Worm (Caenorhabditis elegans) whole organism, mixed stage, embryonic: ENCODE measurements around the gene F15B9.6.
A peak's percentile ranks its signal among the peaks of the same experiment; 100 is the strongest.

ENCODE experiments used
- M03D4.4 ChIP-seq: sonication (generic microtip); optimal IDR thresholded peaks from 2 replicates; lab custom pipeline; 2017; ENCODE audit warnings: mild to moderate bottlenecking, missing genetic modification characterization, missing compliant biosample characterization
- bed-3 ChIP-seq: fragments of 200-800 bp; sonication (Bioruptor generic); optimal IDR thresholded peaks from 3 replicates; lab custom pipeline; 2018; ENCODE audit warnings: mild to moderate bottlenecking, missing genetic modification characterization, moderate library complexity, missing compliant biosample characterization
- blmp-1 ChIP-seq: fragments of 150-350 bp; optimal IDR thresholded peaks from 2 replicates; lab custom pipeline; 2014; ENCODE audit warnings: missing biosample characterization, missing genetic modification characterization
- ceh-39 ChIP-seq: fragments of 150-350 bp; optimal IDR thresholded peaks from 2 replicates; lab custom pipeline; 2014; ENCODE audit warnings: missing biosample characterization, missing genetic modification characterization
- ceh-43 ChIP-seq: fragments of 200-800 bp; sonication (Bioruptor generic); optimal IDR thresholded peaks from 2 replicates; lab custom pipeline; 2018; ENCODE audit warnings: mild to moderate bottlenecking, missing genetic modification characterization, moderate library complexity, missing compliant biosample characterization
- ces-1 ChIP-seq: fragments of 150-350 bp; optimal IDR thresholded peaks from 2 replicates; lab custom pipeline; 2014; ENCODE audit warnings: missing biosample characterization, missing genetic modification reagents, missing genetic modification characterization
- cnd-1 ChIP-seq: fragments of 200-800 bp; sonication (Bioruptor generic); optimal IDR thresholded peaks from 2 replicates; lab custom pipeline; 2018; ENCODE audit warnings: mild to moderate bottlenecking, missing genetic modification characterization, missing compliant biosample characterization
- drap-1 ChIP-seq: fragments of 200-800 bp; sonication (Bioruptor generic); optimal IDR thresholded peaks from 3 replicates; lab custom pipeline; 2018; ENCODE audit warnings: mild to moderate bottlenecking, missing genetic modification characterization, missing compliant biosample characterization
- elt-1 ChIP-seq: sonication (generic microtip); optimal IDR thresholded peaks from 2 replicates; lab custom pipeline; 2017; ENCODE audit warnings: missing genetic modification characterization, mild to moderate bottlenecking, missing compliant biosample characterization, antibody characterized with exemption, moderate library complexity, borderline replicate concordance; ENCODE audit not compliant: insufficient read depth
- elt-3 ChIP-seq: fragments of 150-350 bp; optimal IDR thresholded peaks from 2 replicates; lab custom pipeline; 2014; ENCODE audit warnings: missing biosample characterization, missing genetic modification characterization
- hlh-1 ChIP-seq: fragments of 150-350 bp; optimal IDR thresholded peaks from 2 replicates; lab custom pipeline; 2014; ENCODE audit warnings: missing biosample characterization, missing genetic modification reagents, missing genetic modification characterization
- lin-13 ChIP-seq: fragments of 150-350 bp; optimal IDR thresholded peaks from 2 replicates; lab custom pipeline; 2014; ENCODE audit warnings: missing biosample characterization, missing genetic modification characterization
- lin-32 ChIP-seq: fragments of 200-800 bp; sonication (Bioruptor generic); optimal IDR thresholded peaks from 2 replicates; lab custom pipeline; 2018; ENCODE audit warnings: mild to moderate bottlenecking, missing genetic modification characterization, missing compliant biosample characterization
- lsy-2 ChIP-seq: fragments of 150-350 bp; optimal IDR thresholded peaks from 2 replicates; lab custom pipeline; 2014; ENCODE audit warnings: missing biosample characterization, missing genetic modification characterization
- mep-1 ChIP-seq: fragments of 150-350 bp; optimal IDR thresholded peaks from 2 replicates; lab custom pipeline; 2017; ENCODE audit warnings: missing biosample characterization, missing genetic modification reagents, missing genetic modification characterization, inconsistent platforms
- mls-2 ChIP-seq: sonication (generic microtip); optimal IDR thresholded peaks from 2 replicates; lab custom pipeline; 2016; ENCODE audit warnings: mild to moderate bottlenecking, missing genetic modification characterization, moderate library complexity, missing compliant biosample characterization
- nhr-12 ChIP-seq: fragments of 150-350 bp; optimal IDR thresholded peaks from 2 replicates; lab custom pipeline; 2014; ENCODE audit warnings: missing biosample characterization, missing genetic modification characterization
- nhr-2 ChIP-seq: fragments of 150-350 bp; optimal IDR thresholded peaks from 2 replicates; lab custom pipeline; 2014; ENCODE audit warnings: missing biosample characterization, missing genetic modification characterization
- nhr-28 ChIP-seq: fragments of 150-350 bp; optimal IDR thresholded peaks from 2 replicates; lab custom pipeline; 2014; ENCODE audit warnings: missing biosample characterization, missing genetic modification characterization
- nhr-76 ChIP-seq: sonication (generic microtip); optimal IDR thresholded peaks from 2 replicates; lab custom pipeline; 2017; ENCODE audit warnings: missing biosample characterization, missing genetic modification characterization
- pha-4 ChIP-seq: fragments of 150-350 bp; optimal IDR thresholded peaks from 2 replicates; lab custom pipeline; 2018; ENCODE audit warnings: missing biosample characterization, missing genetic modification reagents, missing genetic modification characterization
- sem-2 ChIP-seq: fragments of 200-800 bp; sonication (Bioruptor generic); optimal IDR thresholded peaks from 2 replicates; lab custom pipeline; 2018; ENCODE audit warnings: mild to moderate bottlenecking, missing genetic modification characterization, missing compliant biosample characterization
- snpc-4 ChIP-seq: fragments of 150-350 bp; optimal IDR thresholded peaks from 2 replicates; lab custom pipeline; 2014; ENCODE audit warnings: missing biosample characterization, missing genetic modification characterization
- sptf-1 ChIP-seq: sonication (generic microtip); optimal IDR thresholded peaks from 2 replicates; lab custom pipeline; 2017; ENCODE audit warnings: mild to moderate bottlenecking, missing genetic modification characterization, moderate library complexity, missing compliant biosample characterization
- tbx-8 ChIP-seq: fragments of 200-800 bp; sonication (Bioruptor generic); optimal IDR thresholded peaks from 2 replicates; lab custom pipeline; 2018; ENCODE audit warnings: mild to moderate bottlenecking, missing genetic modification characterization, moderate library complexity, missing compliant biosample characterization
- unc-120 ChIP-seq: sonication (generic microtip); optimal IDR thresholded peaks from 2 replicates; lab custom pipeline; 2017; ENCODE audit warnings: missing genetic modification characterization, missing compliant biosample characterization; ENCODE audit not compliant: poor library complexity, severe bottlenecking
- unc-39 ChIP-seq: fragments of 150-350 bp; optimal IDR thresholded peaks from 2 replicates; lab custom pipeline; 2014; ENCODE audit warnings: missing biosample characterization, missing genetic modification characterization
- unc-62 ChIP-seq: fragments of 150-350 bp; optimal IDR thresholded peaks from 2 replicates; lab custom pipeline; 2014; ENCODE audit warnings: missing biosample characterization, missing genetic modification reagents, missing genetic modification characterization
- zip-8 ChIP-seq: fragments of 150-350 bp; optimal IDR thresholded peaks from 2 replicates; lab custom pipeline; 2014; ENCODE audit warnings: missing biosample characterization, missing genetic modification characterization
- ztf-11 ChIP-seq: fragments of 150-350 bp; optimal IDR thresholded peaks from 2 replicates; lab custom pipeline; 2014; ENCODE audit warnings: missing biosample characterization, missing genetic modification characterization

F15B9.6 gene

ce11 chrV:13004374-13004773 lies 9.6 kb upstream of the F15B9.6 start:
- no peak for TF ChIP-seq nhr-28 (tag; lab: Kevin White, UChicago)
- TF ChIP-seq nhr-12, result no peak
- no peak for TF ChIP-seq bed-3 (GFP tag; lab: Kevin White, UChicago)
- TF ChIP-seq mep-1 (tag; lab: Kevin White, UChicago), result no peak

- no peak for TF ChIP-seq pha-4 (tag; lab: Kevin White, UChicago)
- no peak for TF ChIP-seq bed-3 (GFP tag; lab: Kevin White, UChicago)
- no peak for TF ChIP-seq sem-2 (GFP tag; lab: Kevin White, UChicago)
- TF ChIP-seq cnd-1 (tag; lab: Kevin White, UChicago), result no peak
- no peak for TF ChIP-seq drap-1 (GFP tag; lab: Kevin White, UChicago)
- no peak for TF ChIP-seq nhr-2 (tag; lab: Kevin White, UChicago)
- TF ChIP-seq ztf-11 (tag; lab: Kevin White, UChicago), result no peak
- no peak for TF ChIP-seq unc-120 (tag; lab: Kevin White, UChicago)
- no peak for TF ChIP-seq snpc-4
- TF ChIP-seq nhr-12, result no peak
- no peak for TF ChIP-seq M03D4.4
These were observed 7.2 kb upstream of the F15B9.6 start for ce11 chrV:13006754-13007153.

- TF ChIP-seq nhr-76 (tag; lab: Kevin White, UChicago) (no peak), unc-39 (no peak), M03D4.4 (no peak), nhr-2 (tag; lab: Kevin White, UChicago) (no peak), unc-62 (GFP tag; lab: Kevin White, UChicago) (no peak), ces-1 (GFP tag; lab: Kevin White, UChicago) (no peak), ceh-39 (tag; lab: Kevin White, UChicago) (no peak), nhr-12 (no peak), sptf-1 (tag; lab: Kevin White, UChicago) (no peak), tbx-8 (no peak), nhr-28 (tag; lab: Kevin White, UChicago) (no peak), lin-32 (GFP tag; lab: Kevin White, UChicago) (no peak), blmp-1 (tag; lab: Kevin White, UChicago) (no peak), ceh-43 (GFP tag; lab: Kevin White, UChicago) (no peak), mep-1 (tag; lab: Kevin White, UChicago) (no peak), lin-13 (no peak), sem-2 (GFP tag; lab: Kevin White, UChicago) (no peak)
These were observed 5.1 kb upstream of the F15B9.6 start, which contains the start of gene F15B9.10 for ce11 chrV:13008825-13009224. TSS of gene F15B9.10 (minus strand) at chrV:13008925.

ce11 chrV:13009271-13009670 lies 4.7 kb upstream of the F15B9.6 start:
- TF ChIP-seq blmp-1 (tag; lab: Kevin White, UChicago) (no peak), ceh-39 (tag; lab: Kevin White, UChicago) (no peak), elt-3 (no peak), mep-1 (tag; lab: Kevin White, UChicago) (no peak), unc-62 (GFP tag; lab: Kevin White, UChicago) (no peak), tbx-8 (no peak), sem-2 (GFP tag; lab: Kevin White, UChicago) (no peak), mls-2 (tag; lab: Kevin White, UChicago) (no peak), drap-1 (GFP tag; lab: Kevin White, UChicago) (no peak), nhr-76 (tag; lab: Kevin White, UChicago) (no peak), cnd-1 (tag; lab: Kevin White, UChicago) (no peak), sptf-1 (tag; lab: Kevin White, UChicago) (no peak), hlh-1 (tag; lab: Kevin White, UChicago) (no peak), zip-8 (tag; lab: Kevin White, UChicago) (no peak), nhr-12 (no peak), nhr-28 (tag; lab: Kevin White, UChicago) (no peak), unc-120 (tag; lab: Kevin White, UChicago) (no peak)

DNA sequence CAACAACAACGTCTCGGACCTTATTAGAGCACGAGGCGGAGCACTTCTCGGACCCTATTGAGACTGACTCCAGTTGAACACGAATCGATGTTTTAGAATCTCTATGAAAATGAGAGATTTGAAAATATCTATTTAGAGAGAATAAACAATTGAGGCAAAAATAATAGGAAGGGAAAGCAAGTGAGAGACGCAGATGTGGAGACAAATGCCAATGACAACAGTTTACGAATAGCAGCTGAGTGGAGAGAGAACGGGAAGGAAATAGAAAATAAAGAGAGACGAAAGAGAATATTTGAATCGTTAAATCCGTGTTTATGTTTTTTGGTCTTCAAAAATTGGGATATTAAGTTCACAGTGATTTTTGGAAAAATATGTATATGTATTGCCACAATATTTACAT lies 4.1 kb upstream of the F15B9.6 start:
- TF ChIP-seq cnd-1 (tag; lab: Kevin White, UChicago) (no peak), elt-1 (tag; lab: Kevin White, UChicago) (no peak), ces-1 (GFP tag; lab: Kevin White, UChicago) (peak; percentile 59), hlh-1 (tag; lab: Kevin White, UChicago) (peak; percentile 29), pha-4 (tag; lab: Kevin White, UChicago) (peak; percentile 10), mls-2 (tag; lab: Kevin White, UChicago) (no peak), lsy-2 (tag; lab: Kevin White, UChicago) (peak; percentile 28), unc-120 (tag; lab: Kevin White, UChicago) (peak; percentile 50)
